Worm (Caenorhabditis elegans) whole organism, L4/young adult: ENCODE data around the gene srh-38.

Experiments used
- W03F9.2 ChIP-seq: fragments of 150-350 bp; optimal IDR thresholded peaks from 2 replicates; lab custom pipeline; 2014; ENCODE audit warnings: missing biosample characterization, missing genetic modification characterization
- dao-5 ChIP-seq: sonication (generic microtip); optimal IDR thresholded peaks from 2 replicates; lab custom pipeline; 2016; ENCODE audit warnings: missing genotype, missing genetic modification characterization, moderate library complexity, missing compliant biosample characterization
- him-1 ChIP-seq: sonication (generic microtip); optimal IDR thresholded peaks from 2 replicates; lab custom pipeline; 2016; ENCODE audit warnings: missing genotype, missing genetic modification reagents, missing genetic modification characterization, missing compliant biosample characterization

ce11 chrV:2934075-2934474, 11.6 kb upstream of the srh-38 start, which contains the start of gene srh-247:
- TF ChIP-seq him-1 (tag; lab: Kevin White, UChicago) (no peak), dao-5 (tag; lab: Kevin White, UChicago) (no peak), W03F9.2 (no peak)
